Fruit fly (Drosophila melanogaster) whole organism, embryonic: ENCODE measurements around the gene CG4382.

Experiments
- Antp ChIP-seq: fragments of 200-800 bp; sonication (Bioruptor generic); optimal IDR thresholded peaks from 3 replicates; lab custom pipeline; 2016; ENCODE audit warnings: missing biosample characterization, missing genetic modification characterization
- CG10366 ChIP-seq: fragments of 200-800 bp; sonication (Bioruptor generic); IDR thresholded peaks from 2 replicates; pipeline ENCODE4 v1.3.6; 2022; ENCODE audit warnings: missing biosample characterization, missing genetic modification characterization
- CG10431 ChIP-seq: fragments of 200-800 bp; sonication (Bioruptor generic); optimal IDR thresholded peaks from 3 replicates; lab custom pipeline; 2018; ENCODE audit warnings: missing biosample characterization, mild to moderate bottlenecking, missing genetic modification characterization
- CG10462 ChIP-seq: fragments of 200-800 bp; sonication (Bioruptor generic); optimal IDR thresholded peaks from 2 replicates; lab custom pipeline; 2016; ENCODE audit warnings: missing biosample characterization, missing genetic modification characterization
- CG11247 ChIP-seq: fragments of 200-800 bp; sonication (Bioruptor generic); IDR thresholded peaks from 2 replicates; pipeline ENCODE4 v1.3.6; 2022; ENCODE audit warnings: missing biosample characterization, missing genetic modification characterization
- CG11398 ChIP-seq: fragments of 200-800 bp; sonication (Bioruptor generic); optimal IDR thresholded peaks from 2 replicates; lab custom pipeline; 2016; ENCODE audit warnings: missing biosample characterization, missing genetic modification characterization
- CG12299 ChIP-seq: fragments of 200-800 bp; sonication (Bioruptor generic); optimal IDR thresholded peaks from 2 replicates; lab custom pipeline; 2018; ENCODE audit warnings: missing biosample characterization, mild to moderate bottlenecking, missing genetic modification characterization
- CG12744 ChIP-seq: fragments of 200-800 bp; sonication (Bioruptor generic); optimal IDR thresholded peaks from 2 replicates; lab custom pipeline; 2016; ENCODE audit warnings: missing biosample characterization, missing genetic modification characterization
- CG13296 ChIP-seq: fragments of 200-800 bp; sonication (Bioruptor generic); optimal IDR thresholded peaks from 3 replicates; lab custom pipeline; 2018; ENCODE audit warnings: missing biosample characterization, mild to moderate bottlenecking, missing genetic modification characterization
- CG14860 ChIP-seq: fragments of 200-800 bp; sonication (Bioruptor generic); IDR thresholded peaks from 3 replicates; pipeline ENCODE4 v1.3.6; 2022; ENCODE audit warnings: missing biosample characterization, missing genetic modification characterization; ENCODE audit not compliant: partially characterized antibody
- CG1647 ChIP-seq: fragments of 200-800 bp; sonication (Bioruptor generic); optimal IDR thresholded peaks from 3 replicates; lab custom pipeline; 2016; ENCODE audit warnings: missing biosample characterization, missing genetic modification characterization
- CG17328 ChIP-seq: fragments of 200-800 bp; sonication (Bioruptor generic); IDR thresholded peaks from 2 replicates; pipeline ENCODE4 v1.3.6; 2022; ENCODE audit warnings: missing biosample characterization, missing genetic modification characterization
- CG17829 ChIP-seq: fragments of 200-800 bp; optimal IDR thresholded peaks from 2 replicates; lab custom pipeline; 2019; ENCODE audit warnings: missing biosample characterization, mild to moderate bottlenecking, missing genetic modification characterization, moderate library complexity
- CG2116 ChIP-seq: fragments of 200-800 bp; sonication (Bioruptor generic); optimal IDR thresholded peaks from 3 replicates; lab custom pipeline; 2018; ENCODE audit warnings: missing biosample characterization, mild to moderate bottlenecking, missing genetic modification characterization
- CG2120 ChIP-seq: fragments of 200-800 bp; sonication (Bioruptor generic); optimal IDR thresholded peaks from 3 replicates; lab custom pipeline; 2016; ENCODE audit warnings: missing biosample characterization, missing genetic modification characterization
- CG2678 ChIP-seq: fragments of 200-800 bp; sonication (Bioruptor generic); optimal IDR thresholded peaks from 3 replicates; lab custom pipeline; 2019; ENCODE audit warnings: missing biosample characterization, mild to moderate bottlenecking, missing genetic modification characterization, moderate library complexity
- CG3281 ChIP-seq: fragments of 200-800 bp; sonication (Bioruptor generic); optimal IDR thresholded peaks from 3 replicates; lab custom pipeline; 2017; ENCODE audit warnings: missing biosample characterization, mild to moderate bottlenecking, missing genetic modification characterization
- CG3838 ChIP-seq: fragments of 200-800 bp; sonication (Bioruptor generic); optimal IDR thresholded peaks from 3 replicates; lab custom pipeline; 2016; ENCODE audit warnings: missing biosample characterization, missing genetic modification characterization
- CG4360 ChIP-seq: fragments of 200-800 bp; sonication (Bioruptor generic); IDR thresholded peaks from 2 replicates; pipeline ENCODE4 v1.3.6; 2022; ENCODE audit warnings: missing biosample characterization, missing genetic modification characterization
- CG4820 ChIP-seq: fragments of 200-800 bp; sonication (Bioruptor generic); optimal IDR thresholded peaks from 3 replicates; lab custom pipeline; 2016; ENCODE audit warnings: missing biosample characterization, missing genetic modification characterization
- CG5180 ChIP-seq: fragments of 200-800 bp; sonication (Bioruptor generic); optimal IDR thresholded peaks from 3 replicates; lab custom pipeline; 2017; ENCODE audit warnings: missing biosample characterization, missing genetic modification characterization, mild to moderate bottlenecking, moderate library complexity, missing genetic modification reagents
- CG5953 ChIP-seq: fragments of 200-800 bp; sonication (Bioruptor generic); IDR thresholded peaks from 2 replicates; pipeline ENCODE4 v1.3.6; 2022; ENCODE audit warnings: missing biosample characterization, missing genetic modification characterization
- CG6654 ChIP-seq: fragments of 200-800 bp; sonication (Bioruptor generic); optimal IDR thresholded peaks from 2 replicates; lab custom pipeline; 2017; ENCODE audit warnings: missing biosample characterization, mild to moderate bottlenecking, missing genetic modification characterization
- CG9215 ChIP-seq: fragments of 200-800 bp; sonication (Bioruptor generic); IDR thresholded peaks from 2 replicates; pipeline ENCODE4 v1.3.6; 2022; ENCODE audit warnings: missing biosample characterization, missing genetic modification characterization
- CHES-1-like ChIP-seq: fragments of 200-800 bp; sonication (Bioruptor generic); optimal IDR thresholded peaks from 2 replicates; lab custom pipeline; 2016; ENCODE audit warnings: missing biosample characterization, missing genetic modification characterization
- Doc3 ChIP-seq: fragments of 200-800 bp; sonication (Bioruptor generic); IDR thresholded peaks from 3 replicates; pipeline ENCODE4 v1.3.6; 2022; ENCODE audit warnings: missing biosample characterization, missing genetic modification characterization; ENCODE audit not compliant: partially characterized antibody
- E2f2 ChIP-seq: fragments of 200-800 bp; sonication (Bioruptor generic); IDR thresholded peaks from 2 replicates; pipeline ENCODE4 v1.3.6; 2022; ENCODE audit warnings: missing biosample characterization, missing genetic modification characterization
- ERR ChIP-seq: fragments of 200-800 bp; sonication (Bioruptor generic); optimal IDR thresholded peaks from 2 replicates; lab custom pipeline; 2016; ENCODE audit warnings: missing biosample characterization, missing genetic modification characterization
- HLHmδ ChIP-seq: fragments of 200-800 bp; sonication (Bioruptor generic); optimal IDR thresholded peaks from 2 replicates; lab custom pipeline; 2018; ENCODE audit warnings: missing biosample characterization, mild to moderate bottlenecking, missing genetic modification characterization, moderate library complexity
- Hr78 ChIP-seq, 2 experiments: fragments of 200-800 bp in 1 of 2; fragments of >200 bp in 1 of 2; sonication (Bioruptor generic) in 1 of 2; optimal IDR thresholded peaks; 2 replicates each; lab custom pipeline; 2017 to 2019; ENCODE audit warnings: missing biosample characterization in 2 of 2, missing genetic modification characterization in 2 of 2, mild to moderate bottlenecking in 1 of 2, moderate library complexity in 1 of 2
- Lhr ChIP-seq: fragments of 200-800 bp; sonication (Bioruptor generic); optimal IDR thresholded peaks from 3 replicates; lab custom pipeline; 2017; ENCODE audit warnings: mild to moderate bottlenecking, missing biosample characterization, missing genetic modification reagents, missing genetic modification characterization
- NC2β ChIP-seq: fragments of 200-800 bp; sonication (Bioruptor generic); optimal IDR thresholded peaks from 2 replicates; lab custom pipeline; 2016; ENCODE audit warnings: missing biosample characterization, missing genetic modification characterization
- Nf-YA ChIP-seq: fragments of 200-800 bp; sonication (Bioruptor generic); IDR thresholded peaks from 2 replicates; pipeline ENCODE4 v1.3.6; 2022; ENCODE audit warnings: missing biosample characterization, missing genetic modification characterization
- Sox100B ChIP-seq: fragments of 200-800 bp; sonication (Bioruptor generic); optimal IDR thresholded peaks from 3 replicates; lab custom pipeline; 2018; ENCODE audit warnings: missing biosample characterization, mild to moderate bottlenecking, missing genetic modification characterization
- Spps ChIP-seq: fragments of 200-800 bp; sonication (Bioruptor generic); optimal IDR thresholded peaks from 2 replicates; lab custom pipeline; 2018; ENCODE audit warnings: missing biosample characterization, mild to moderate bottlenecking, missing genetic modification characterization
- Sry-β ChIP-seq: fragments of 200-800 bp; sonication (Bioruptor generic); optimal IDR thresholded peaks from 2 replicates; lab custom pipeline; 2018; ENCODE audit warnings: missing biosample characterization, mild to moderate bottlenecking, missing genetic modification characterization, moderate library complexity
- Sry-δ ChIP-seq: fragments of 200-800 bp; sonication (Bioruptor generic); optimal IDR thresholded peaks from 2 replicates; lab custom pipeline; 2016; ENCODE audit warnings: missing biosample characterization, missing genetic modification characterization
- Taf1 ChIP-seq: fragments of 200-800 bp; sonication (Bioruptor generic); IDR thresholded peaks from 2 replicates; pipeline ENCODE4 v1.3.6; 2022; ENCODE audit warnings: missing biosample characterization, missing genetic modification characterization
- esg ChIP-seq: fragments of 200-800 bp; sonication (Bioruptor generic); conservative IDR thresholded peaks from 2 replicates; pipeline ENCODE4 v1.3.6; 2022; ENCODE audit warnings: missing biosample characterization, missing genetic modification characterization
- gce ChIP-seq: fragments of 200-800 bp; sonication (Bioruptor generic); IDR thresholded peaks from 3 replicates; pipeline ENCODE4 v1.3.6; 2022; ENCODE audit warnings: missing biosample characterization, missing genetic modification characterization
- ind ChIP-seq: fragments of 200-800 bp; sonication (Bioruptor generic); optimal IDR thresholded peaks from 3 replicates; lab custom pipeline; 2016; ENCODE audit warnings: missing biosample characterization, missing genetic modification characterization
- mam ChIP-seq: fragments of 200-800 bp; sonication (Bioruptor generic); optimal IDR thresholded peaks from 3 replicates; lab custom pipeline; 2016; ENCODE audit warnings: missing biosample characterization, missing genetic modification characterization
- nerfin-2 ChIP-seq: fragments of 200-800 bp; sonication (Bioruptor generic); IDR thresholded peaks from 2 replicates; pipeline ENCODE4 v1.3.6; 2022; ENCODE audit warnings: missing biosample characterization, missing genetic modification characterization; ENCODE audit not compliant: partially characterized antibody
- org-1 ChIP-seq: fragments of 200-800 bp; sonication (Bioruptor generic); optimal IDR thresholded peaks from 2 replicates; lab custom pipeline; 2017; ENCODE audit warnings: missing biosample characterization, missing genetic modification characterization
- otp ChIP-seq: fragments of 200-800 bp; sonication (Bioruptor generic); IDR thresholded peaks from 3 replicates; pipeline ENCODE4, ENCODE4 v1.3.6; 2022; ENCODE audit warnings: missing biosample characterization, missing genetic modification characterization
- pum ChIP-seq: fragments of 200-800 bp; sonication (Bioruptor generic); optimal IDR thresholded peaks from 2 replicates; lab custom pipeline; 2016; ENCODE audit warnings: missing biosample characterization, missing genetic modification characterization
- row ChIP-seq: fragments of 200-800 bp; sonication (Bioruptor generic); IDR thresholded peaks from 3 replicates; pipeline ENCODE4 v1.3.6; 2022; ENCODE audit warnings: missing biosample characterization, missing genetic modification characterization
- sens ChIP-seq: fragments of 200-800 bp; sonication (Bioruptor generic); peaks from one replicate; lab custom pipeline; 2016; ENCODE audit warnings: missing biosample characterization, missing genetic modification characterization
- shn ChIP-seq: fragments of 200-800 bp; sonication (Bioruptor generic); optimal IDR thresholded peaks from 3 replicates; lab custom pipeline; 2016; ENCODE audit warnings: missing biosample characterization, missing genetic modification characterization
- sim ChIP-seq: fragments of 200-800 bp; sonication (Bioruptor generic); IDR thresholded peaks from 2 replicates; pipeline ENCODE4 v1.3.6; 2022; ENCODE audit warnings: missing biosample characterization, missing genetic modification characterization
- vfl ChIP-seq: fragments of 200-800 bp; sonication (Bioruptor generic); optimal IDR thresholded peaks from 2 replicates; lab custom pipeline; 2016; ENCODE audit warnings: missing biosample characterization, missing genetic modification characterization
- zfh1 ChIP-seq: fragments of 200-800 bp; sonication (Bioruptor generic); IDR thresholded peaks from 3 replicates; pipeline ENCODE4 v1.3.6; 2022; ENCODE audit warnings: missing biosample characterization, missing genetic modification characterization

Gene CG4382

DNA sequence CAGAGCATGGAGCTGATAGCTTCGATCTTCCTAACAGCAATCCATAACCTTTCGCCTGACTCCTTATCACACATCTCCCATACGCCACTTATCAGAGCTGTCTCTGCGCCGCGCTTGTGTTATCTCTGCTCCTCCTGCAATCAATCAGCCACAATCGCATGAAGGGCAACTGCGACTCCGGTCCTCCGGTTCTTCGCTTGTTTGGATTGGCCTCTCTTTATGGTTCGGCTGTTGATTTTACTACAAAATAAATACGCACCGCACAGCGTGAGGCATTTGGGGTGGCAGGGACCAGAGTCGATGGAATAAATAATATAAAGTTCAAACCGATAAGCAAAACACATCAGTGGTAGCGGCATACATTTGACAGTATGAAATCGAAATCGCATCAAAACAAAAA is 32.4 kb upstream of the CG4382 start (continued):
- no peak for TF ChIP-seq CG3281 (GFP tag; lab: Kevin White, UChicago)
- peak; percentile 26 for TF ChIP-seq CG2116
- peak; percentile 41 for TF ChIP-seq Sry-β
- no peak for TF ChIP-seq esg (GFP tag; lab: Robert Waterston, UW)
- peak; percentile 24 for TF ChIP-seq Sry-δ (GFP tag; lab: Kevin White, UChicago)
- peak; percentile 56; the same call in 1 of the 2 replicates for TF ChIP-seq CG17328 (GFP tag; lab: Robert Waterston, UW)
- TF ChIP-seq CG6654 (GFP tag; lab: Kevin White, UChicago) = no peak
- peak; percentile 56 for TF ChIP-seq Nf-YA (GFP tag; lab: Robert Waterston, UW)
- TF ChIP-seq sim = peak; percentile 79
- peak; percentile 43 for TF ChIP-seq CG17829
- no peak for TF ChIP-seq CG2120
- TF ChIP-seq shn = peak; percentile 49
- peak in 1 of 2 experiments; percentile 26 for TF ChIP-seq Hr78 (GFP tag; optimal IDR thresholded peaks at IDR 0.05; lab: Kevin White, UChicago)
- TF ChIP-seq Sox100B = peak; percentile 57
- TF ChIP-seq mam (GFP tag; lab: Kevin White, UChicago) = peak; percentile 26
- TF ChIP-seq CG10431 (GFP tag; lab: Kevin White, UChicago) = no peak
- peak; percentile 84 for TF ChIP-seq otp (GFP tag; lab: Robert Waterston, UW)
- no peak for TF ChIP-seq Doc3 (GFP tag; lab: Robert Waterston, UW)
- TF ChIP-seq Spps (tag; lab: Kevin White, UChicago) = peak; percentile 63
- TF ChIP-seq ERR (GFP tag; lab: Kevin White, UChicago) = peak; percentile 44
- peak; percentile 47 for TF ChIP-seq Lhr
- TF ChIP-seq CG11398 (GFP tag; lab: Kevin White, UChicago) = peak; percentile 66
- TF ChIP-seq HLHmδ (GFP tag; lab: Kevin White, UChicago) = peak; percentile 88
- TF ChIP-seq Antp (GFP tag; lab: Kevin White, UChicago) = peak; percentile 41
- TF ChIP-seq pum = peak; percentile 26
- TF ChIP-seq CG10462 = peak; percentile 25
- peak; percentile 95 for TF ChIP-seq sens
- no peak for TF ChIP-seq vfl (GFP tag; lab: Kevin White, UChicago)
- TF ChIP-seq CG1647 = peak; percentile 58
- no peak for TF ChIP-seq Taf1
- TF ChIP-seq CG12299 = peak; percentile 32
- peak; percentile 32; the same call in 1 of the 2 replicates for TF ChIP-seq CG10366 (GFP tag; lab: Robert Waterston, UW)
- peak; percentile 24 for TF ChIP-seq CG5180 (GFP tag; lab: Kevin White, UChicago)
- TF ChIP-seq nerfin-2 = no peak
- peak; percentile 53 for TF ChIP-seq CG3838 (GFP tag; lab: Kevin White, UChicago)
- TF ChIP-seq CG13296 = peak; percentile 26
- TF ChIP-seq row (GFP tag; lab: Robert Waterston, UW) = no peak
- TF ChIP-seq CG11247 (GFP tag; lab: Robert Waterston, UW) = peak; percentile 60
- TF ChIP-seq ind = no peak
- no peak for TF ChIP-seq CG5953 (GFP tag; lab: Robert Waterston, UW)
- peak; percentile 18 for TF ChIP-seq CHES-1-like (GFP tag; lab: Kevin White, UChicago)
- peak; percentile 30 for TF ChIP-seq CG4820 (GFP tag; lab: Kevin White, UChicago)
- TF ChIP-seq zfh1 (GFP tag; lab: Robert Waterston, UW) = peak; percentile 89
- no peak for TF ChIP-seq CG12744 (GFP tag; lab: Kevin White, UChicago)
- peak; percentile 66 for TF ChIP-seq CG4360 (GFP tag; lab: Robert Waterston, UW)
- no peak for TF ChIP-seq CG14860 (GFP tag; lab: Robert Waterston, UW)
- peak; percentile 58 for TF ChIP-seq org-1 (GFP tag; lab: Kevin White, UChicago)
- TF ChIP-seq CG9215 (GFP tag; lab: Robert Waterston, UW) = no peak
- peak; percentile 67; the same call in 1 of the 3 replicates for TF ChIP-seq gce (GFP tag; lab: Robert Waterston, UW)
- TF ChIP-seq NC2β (GFP tag; lab: Kevin White, UChicago) = peak; percentile 81
- peak; percentile 14 for TF ChIP-seq E2f2
- TF ChIP-seq CG2678 (tag; lab: Kevin White, UChicago) = peak; percentile 71
